Fruit fly (Drosophila melanogaster) S2 (cell line): Measurements from ENCODE around the gene CG43999.

Source experiments
- CG8478 ChIP-seq: fragments of >200 bp; optimal IDR thresholded peaks from 2 replicates; lab custom pipeline; 2018
- CTCF ChIP-seq, 2 experiments: fragments of >200 bp; optimal IDR thresholded peaks; 2 replicates each; lab custom pipeline; 2018

- TF ChIP-seq CG8478 (no peak), CTCF (optimal IDR thresholded peaks at IDR 0.05; lab: Kevin White, UChicago) (no peak)
Observed at dm6 chr3R:23919366-23919765, 9.4 kb downstream of the CG43999 start.
